Worm (Caenorhabditis elegans): ENCODE measurements around the gene T22F3.12.

The T22F3.12 gene

ce11 chrV:3587633-3588032, 4.4 kb downstream of the T22F3.12 start:
- TF ChIP-seq flt-1 (GFP tag; IDR thresholded peaks at IDR 0.05), result peak; percentile 74
- TF ChIP-seq tab-1 (GFP tag; IDR thresholded peaks at IDR 0.05), result peak; percentile 81; the same call in 1 of the 2 replicates
- TF ChIP-seq klf-2 (GFP tag; conservative IDR thresholded peaks at IDR 0.05), result 0 out of 2 replicates have a peak, but pooled peaks have one; percentile 57
- peak; percentile 66 for TF ChIP-seq med-1 (GFP tag; optimal IDR thresholded peaks at IDR 0.05; ENCODE audit: insufficient read depth)
- peak; percentile 49; the same call in 1 of the 2 replicates for TF ChIP-seq ztf-29 (GFP tag; IDR thresholded peaks at IDR 0.05)
- peak; percentile 76 for TF ChIP-seq ztf-23 (GFP tag; IDR thresholded peaks at IDR 0.05)
- 0 out of 2 replicates have a peak, but pooled peaks have one; percentile 15 for TF ChIP-seq T22C8.4 (GFP tag; IDR thresholded peaks at IDR 0.05)
- TF ChIP-seq ref-1 (GFP tag; conservative IDR thresholded peaks at IDR 0.05), result no peak
- TF ChIP-seq cog-1 (tag; optimal IDR thresholded peaks at IDR 0.05), result no peak

DNA sequence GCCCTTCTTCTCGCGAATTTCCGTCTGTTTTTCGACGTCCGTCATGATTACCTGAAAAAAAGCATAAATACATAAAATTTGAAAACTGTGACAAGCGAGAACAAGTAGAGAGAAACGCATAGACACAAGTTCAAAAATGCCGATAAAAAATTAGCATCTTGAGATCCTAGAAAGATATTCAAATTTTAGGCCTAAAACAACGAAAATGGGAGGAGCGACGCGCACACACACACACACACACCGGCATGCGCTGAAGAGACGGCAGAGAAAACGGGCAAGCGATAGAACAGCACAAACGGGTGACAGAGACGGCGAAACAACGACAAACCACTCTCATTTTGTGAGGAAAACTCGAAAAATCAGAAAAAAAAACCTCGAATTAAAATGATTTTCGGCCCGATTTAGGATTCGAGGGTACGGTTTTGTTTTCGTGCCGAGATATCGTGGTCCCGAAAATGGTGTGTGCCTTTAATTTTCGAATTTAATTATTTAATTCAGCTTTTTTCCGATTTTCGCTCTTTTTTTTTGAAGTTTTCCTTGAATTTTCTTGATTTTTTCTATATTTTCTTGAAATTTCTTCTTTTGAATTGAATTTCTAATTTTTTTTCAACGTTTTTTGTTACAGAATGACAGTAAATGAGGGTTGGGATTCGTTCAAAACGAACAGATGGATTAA, 5.8 kb downstream of the T22F3.12 start, which contains the start of the genes rpl-11.1 and T22F3.2:
Gene rpl-11.1 (minus strand): TSS at position 51 of the 676 bp plus-strand sequence.
Gene T22F3.2 (plus strand): TSS at position 626 of the 676 bp plus-strand sequence.
- TF ChIP-seq ztf-23 (GFP tag; IDR thresholded peaks at IDR 0.05), result no peak
- no peak for TF ChIP-seq ref-1 (GFP tag; conservative IDR thresholded peaks at IDR 0.05)
- TF ChIP-seq flt-1 (GFP tag; IDR thresholded peaks at IDR 0.05), result no peak
- TF ChIP-seq klf-2 (GFP tag; conservative IDR thresholded peaks at IDR 0.05), result no peak
- TF ChIP-seq cog-1 (tag; optimal IDR thresholded peaks at IDR 0.05), result no peak
- no peak for TF ChIP-seq med-1 (GFP tag; optimal IDR thresholded peaks at IDR 0.05; ENCODE audit: insufficient read depth)
- no peak for TF ChIP-seq ztf-29 (GFP tag; IDR thresholded peaks at IDR 0.05)
- no peak for TF ChIP-seq T22C8.4 (GFP tag; IDR thresholded peaks at IDR 0.05)
- TF ChIP-seq tab-1 (GFP tag; IDR thresholded peaks at IDR 0.05), result no peak

- no peak for TF ChIP-seq ztf-23 (GFP tag; IDR thresholded peaks at IDR 0.05)
Measured at ce11 chrV:3585011-3585410, 7.0 kb downstream of the T22F3.12 start.

DNA sequence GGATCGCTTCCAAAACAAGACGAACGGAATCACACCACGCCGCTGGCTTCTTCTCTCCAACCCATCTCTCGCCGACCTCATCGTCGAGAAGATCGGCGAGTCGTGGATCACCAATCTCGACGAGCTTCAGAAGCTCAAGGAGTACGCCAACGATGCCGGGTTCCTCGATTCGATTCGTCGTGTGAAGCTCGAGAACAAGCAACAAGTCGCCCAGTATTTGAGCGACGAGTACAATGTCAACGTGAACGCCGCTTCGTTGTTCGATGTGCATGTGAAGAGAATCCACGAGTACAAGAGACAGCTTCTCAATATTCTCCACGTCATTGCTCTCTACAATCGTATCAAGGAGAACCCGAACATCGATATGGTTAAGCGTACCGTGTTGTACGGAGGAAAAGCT, 8.4 kb downstream of the T22F3.12 start:
- TF ChIP-seq ztf-23 (GFP tag; IDR thresholded peaks at IDR 0.05) (no peak), tab-1 (GFP tag; IDR thresholded peaks at IDR 0.05) (no peak), med-1 (GFP tag; optimal IDR thresholded peaks at IDR 0.05; ENCODE audit: insufficient read depth) (no peak), klf-2 (GFP tag; conservative IDR thresholded peaks at IDR 0.05) (no peak), ztf-29 (GFP tag; IDR thresholded peaks at IDR 0.05) (no peak), cog-1 (tag; optimal IDR thresholded peaks at IDR 0.05) (no peak), flt-1 (GFP tag; IDR thresholded peaks at IDR 0.05) (no peak), ref-1 (GFP tag; conservative IDR thresholded peaks at IDR 0.05) (no peak), T22C8.4 (GFP tag; IDR thresholded peaks at IDR 0.05) (no peak)

DNA sequence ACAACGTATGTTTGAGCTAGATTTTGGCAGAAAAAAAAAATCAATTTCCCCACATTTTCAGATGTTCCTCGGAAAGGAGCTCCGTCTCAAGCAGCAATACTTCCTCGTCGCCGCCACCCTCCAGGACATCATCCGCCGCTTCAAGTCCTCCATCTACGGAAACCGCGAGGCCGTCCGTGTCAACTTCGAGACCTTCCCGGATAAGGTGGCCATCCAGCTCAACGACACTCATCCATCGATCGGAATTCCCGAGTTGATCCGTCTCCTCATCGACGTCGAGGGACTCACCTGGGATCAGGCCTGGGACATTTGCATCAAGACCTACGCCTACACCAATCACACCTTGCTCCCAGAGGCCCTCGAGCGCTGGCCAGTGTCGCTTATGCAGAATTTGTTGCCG, 9.3 kb downstream of the T22F3.12 start:
- TF ChIP-seq klf-2 (GFP tag; conservative IDR thresholded peaks at IDR 0.05) (no peak), ztf-29 (GFP tag; IDR thresholded peaks at IDR 0.05) (no peak)

- no peak for TF ChIP-seq klf-2 (GFP tag; conservative IDR thresholded peaks at IDR 0.05)
- TF ChIP-seq flt-1 (GFP tag; IDR thresholded peaks at IDR 0.05), result no peak
- TF ChIP-seq T22C8.4 (GFP tag; IDR thresholded peaks at IDR 0.05), result peak; percentile 45
Measured at ce11 chrV:3582086-3582485, 9.9 kb downstream of the T22F3.12 start.

ce11 chrV:3581643-3582042, 10.4 kb downstream of the T22F3.12 start:
- TF ChIP-seq ztf-23 (GFP tag; IDR thresholded peaks at IDR 0.05) (no peak), ref-1 (GFP tag; conservative IDR thresholded peaks at IDR 0.05) (no peak), klf-2 (GFP tag; conservative IDR thresholded peaks at IDR 0.05) (no peak), ztf-29 (GFP tag; IDR thresholded peaks at IDR 0.05) (no peak)

DNA sequence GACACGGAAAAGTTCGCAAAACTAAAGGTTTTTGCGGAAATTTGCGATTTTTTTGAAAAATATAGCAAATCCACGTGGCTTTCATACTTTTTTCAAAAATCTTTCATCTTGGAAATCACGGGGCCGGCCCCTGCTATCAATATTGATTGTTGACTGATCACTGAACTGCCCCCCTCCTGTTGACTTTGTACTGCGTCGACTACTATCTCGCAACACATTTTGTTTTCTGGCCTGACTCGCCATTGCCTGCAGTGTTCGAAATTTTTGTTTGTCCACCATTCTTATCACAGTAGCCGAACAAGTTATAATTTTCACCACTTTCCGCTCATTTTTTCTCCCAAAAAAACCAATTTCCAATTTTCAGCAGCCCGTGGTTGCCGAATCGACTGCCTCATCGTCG, 11.0 kb downstream of the T22F3.12 start:
- TF ChIP-seq tab-1 (GFP tag; IDR thresholded peaks at IDR 0.05) (no peak), flt-1 (GFP tag; IDR thresholded peaks at IDR 0.05) (no peak), ztf-23 (GFP tag; IDR thresholded peaks at IDR 0.05) (no peak), T22C8.4 (GFP tag; IDR thresholded peaks at IDR 0.05) (no peak), ztf-29 (GFP tag; IDR thresholded peaks at IDR 0.05) (no peak), ref-1 (GFP tag; conservative IDR thresholded peaks at IDR 0.05) (no peak), klf-2 (GFP tag; conservative IDR thresholded peaks at IDR 0.05) (no peak), cog-1 (tag; optimal IDR thresholded peaks at IDR 0.05) (no peak), med-1 (GFP tag; optimal IDR thresholded peaks at IDR 0.05; ENCODE audit: insufficient read depth) (no peak)

- TF ChIP-seq klf-2 (GFP tag; conservative IDR thresholded peaks at IDR 0.05) (no peak), T22C8.4 (GFP tag; IDR thresholded peaks at IDR 0.05) (no peak), cog-1 (tag; optimal IDR thresholded peaks at IDR 0.05) (no peak), ref-1 (GFP tag; conservative IDR thresholded peaks at IDR 0.05) (no peak), med-1 (GFP tag; optimal IDR thresholded peaks at IDR 0.05; ENCODE audit: insufficient read depth) (no peak), ztf-29 (GFP tag; IDR thresholded peaks at IDR 0.05) (no peak), ztf-23 (GFP tag; IDR thresholded peaks at IDR 0.05) (no peak), flt-1 (GFP tag; IDR thresholded peaks at IDR 0.05) (no peak), tab-1 (GFP tag; IDR thresholded peaks at IDR 0.05) (no peak)
Measured at ce11 chrV:3580385-3580784, 11.6 kb downstream of the T22F3.12 start.

DNA sequence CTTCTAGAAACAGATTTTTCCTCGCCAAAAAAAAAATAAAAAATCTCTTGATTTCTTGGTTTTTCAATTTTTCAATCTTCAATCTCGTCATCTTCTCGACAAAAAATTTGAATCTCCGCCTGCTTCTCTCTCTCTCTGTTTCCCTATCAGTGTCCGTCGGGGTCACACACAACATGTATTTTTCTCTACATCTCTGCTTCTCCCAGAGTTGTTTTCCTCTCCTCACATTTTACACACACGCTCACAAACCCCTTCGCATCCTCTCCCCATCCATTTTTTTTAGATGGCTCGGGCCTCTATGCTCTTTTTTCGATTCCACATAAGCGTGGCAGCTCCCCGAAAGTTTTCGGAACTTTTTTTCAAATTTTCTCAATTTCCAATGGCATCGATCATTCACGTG, 12.2 kb downstream of the T22F3.12 start:
- TF ChIP-seq T22C8.4 (GFP tag; IDR thresholded peaks at IDR 0.05) (no peak), ztf-29 (GFP tag; IDR thresholded peaks at IDR 0.05) (no peak), ztf-23 (GFP tag; IDR thresholded peaks at IDR 0.05) (no peak), klf-2 (GFP tag; conservative IDR thresholded peaks at IDR 0.05) (no peak), cog-1 (tag; optimal IDR thresholded peaks at IDR 0.05) (no peak), ref-1 (GFP tag; conservative IDR thresholded peaks at IDR 0.05) (no peak), med-1 (GFP tag; optimal IDR thresholded peaks at IDR 0.05; ENCODE audit: insufficient read depth) (no peak), flt-1 (GFP tag; IDR thresholded peaks at IDR 0.05) (no peak), tab-1 (GFP tag; IDR thresholded peaks at IDR 0.05) (no peak)

All from whole organism, midembryonic.